Fruit fly (Drosophila melanogaster) whole organism, adult: ENCODE measurements around the gene CG10286.

Source experiments
- CG12768 ChIP-seq: fragments of 200-800 bp; sonication (Bioruptor generic); optimal IDR thresholded peaks from 2 replicates; lab custom pipeline; 2017; ENCODE audit warnings: missing biosample characterization, missing genetic modification characterization, mild to moderate bottlenecking, moderate library complexity, missing genetic modification reagents
- CG33017 ChIP-seq: fragments of 200-800 bp; sonication (Bioruptor generic); optimal IDR thresholded peaks from 2 replicates; lab custom pipeline; 2018; ENCODE audit warnings: missing biosample characterization, mild to moderate bottlenecking, missing genetic modification characterization, moderate library complexity
- Hr96 ChIP-seq: fragments of 200-800 bp; sonication (Bioruptor generic); optimal IDR thresholded peaks from 2 replicates; lab custom pipeline; 2016; ENCODE audit warnings: missing biosample characterization, missing genetic modification characterization
- bab1 ChIP-seq: fragments of 200-800 bp; sonication (Bioruptor generic); optimal IDR thresholded peaks from 3 replicates; lab custom pipeline; 2019; ENCODE audit warnings: missing biosample characterization, mild to moderate bottlenecking, missing genetic modification characterization, moderate library complexity
- pad ChIP-seq: fragments of 200-800 bp; sonication (Bioruptor generic); optimal IDR thresholded peaks from 3 replicates; lab custom pipeline; 2017; ENCODE audit warnings: missing biosample characterization, missing genetic modification characterization, mild to moderate bottlenecking, moderate library complexity, missing genetic modification reagents
- tj ChIP-seq: fragments of 200-800 bp; sonication (Bioruptor generic); optimal IDR thresholded peaks from 3 replicates; lab custom pipeline; 2017; ENCODE audit warnings: missing biosample characterization, mild to moderate bottlenecking, missing genetic modification characterization, moderate library complexity

DNA sequence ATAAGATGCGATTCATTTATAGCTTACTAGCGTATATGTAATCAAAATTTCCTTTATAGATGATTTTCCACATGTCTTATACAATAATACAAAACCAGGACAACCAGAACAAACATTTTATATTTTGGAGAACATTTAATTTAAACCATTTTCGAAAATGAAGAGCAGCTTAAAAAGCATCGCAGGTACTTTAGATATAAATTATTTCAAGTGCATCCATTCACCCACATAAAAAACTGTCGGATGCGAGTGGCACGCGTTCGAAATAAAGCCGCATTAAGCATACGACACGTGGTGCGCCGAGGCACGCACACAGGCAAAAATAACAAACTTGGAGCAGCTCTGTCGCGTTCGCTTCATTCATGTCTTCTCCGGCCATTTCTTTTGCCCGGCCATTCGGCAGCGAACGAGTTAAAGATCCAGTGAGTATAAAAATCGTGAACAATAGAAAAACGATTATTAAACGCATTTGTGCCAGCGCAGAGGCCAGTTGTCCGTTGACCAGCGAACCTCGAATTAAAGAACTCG, 33.8 kb upstream of the CG10286 start, which contains the start of gene Osi19:
- TF ChIP-seq CG12768 (GFP tag; lab: Kevin White, UChicago) (no peak), pad (no peak), bab1 (GFP tag; lab: Kevin White, UChicago) (no peak), Hr96 (GFP tag; lab: Kevin White, UChicago) (no peak), tj (no peak), CG33017 (no peak)
